Fruit fly (Drosophila melanogaster): ENCODE results near the gene MnM.

The MnM gene

DNA sequence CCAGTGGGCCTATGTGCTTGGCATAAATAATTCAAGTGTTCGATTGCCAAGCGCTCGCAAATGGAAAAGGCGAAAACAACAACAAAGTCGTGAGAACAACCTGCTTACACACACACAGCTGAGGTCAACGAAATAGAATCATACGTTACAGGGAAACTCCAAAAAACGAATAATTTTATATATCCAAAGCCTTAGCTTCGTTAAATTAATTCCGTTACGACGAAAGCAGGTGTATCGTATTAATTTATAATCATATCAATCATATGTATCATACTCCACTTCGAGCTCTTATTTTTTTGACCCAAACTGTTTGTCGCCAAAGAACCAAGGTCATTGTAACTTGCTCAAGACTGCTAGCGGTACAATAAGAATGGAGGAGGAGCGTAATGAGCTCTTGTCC is 1.1 kb upstream of the MnM start (continued):
- TF ChIP-seq MESR4 (GFP tag; optimal IDR thresholded peaks at IDR 0.05) (no peak), pum (GFP tag; optimal IDR thresholded peaks at IDR 0.05) (peak; percentile 77), Ets65A (GFP tag) (peak; percentile 86), wor (GFP tag; IDR thresholded peaks at IDR 0.05) (peak; percentile 58), lmd (GFP tag; IDR thresholded peaks at IDR 0.05) (peak; percentile 90), Dfd (GFP tag; optimal IDR thresholded peaks at IDR 0.05) (no peak), CG30020 (tag; optimal IDR thresholded peaks at IDR 0.05) (no peak), jing (GFP tag; optimal IDR thresholded peaks at IDR 0.05) (peak; percentile 54), ATbp (GFP tag; optimal IDR thresholded peaks at IDR 0.05) (peak; percentile 80), pnt (GFP tag; optimal IDR thresholded peaks at IDR 0.05) (peak; percentile 70), exex (tag; optimal IDR thresholded peaks at IDR 0.05) (peak; percentile 59), tio (GFP tag; optimal IDR thresholded peaks at IDR 0.05) (no peak), CG11085 (GFP tag; IDR thresholded peaks at IDR 0.05) (peak; percentile 79), zen2 (GFP tag; IDR thresholded peaks at IDR 0.05; ENCODE audit: partially characterized antibody) (no peak), Aef1 (GFP tag; IDR thresholded peaks at IDR 0.05) (peak; percentile 84), Elba2 (GFP tag; optimal IDR thresholded peaks at IDR 0.05) (peak; percentile 30), ERR (GFP tag; optimal IDR thresholded peaks at IDR 0.05) (peak; percentile 62), Dp (GFP tag; optimal IDR thresholded peaks at IDR 0.05) (no peak), CG3847 (GFP tag; IDR thresholded peaks at IDR 0.05) (peak; percentile 70), sens-2 (GFP tag; IDR thresholded peaks at IDR 0.05) (peak; percentile 53; the same call in 1 of the 2 replicates), tna (GFP tag; IDR thresholded peaks at IDR 0.05; ENCODE audit: partially characterized antibody) (no peak), Pdp1 (GFP tag; optimal IDR thresholded peaks at IDR 0.05) (peak in 1 of 2 experiments; percentile 89), CG11247 (GFP tag; IDR thresholded peaks at IDR 0.05) (peak; percentile 86), NC2β (GFP tag; optimal IDR thresholded peaks at IDR 0.05) (peak; percentile 52), CG6175 (GFP tag; IDR thresholded peaks at IDR 0.05) (peak; percentile 78), cwo (GFP tag; optimal IDR thresholded peaks at IDR 0.05) (peak; percentile 85), Xbp1 (GFP tag; optimal IDR thresholded peaks at IDR 0.05) (peak; percentile 85), CG15696 (tag; optimal IDR thresholded peaks at IDR 0.05) (peak; percentile 77), CG13287 (GFP tag; IDR thresholded peaks at IDR 0.05; ENCODE audit: partially characterized antibody) (no peak), HmgZ (tag; optimal IDR thresholded peaks at IDR 0.05) (peak; percentile 85), jigr1 (GFP tag; IDR thresholded peaks at IDR 0.05) (peak; percentile 23; the same call in 1 of the 3 replicates), hkb (optimal IDR thresholded peaks at IDR 0.05) (no peak), hkb (GFP tag; IDR thresholded peaks at IDR 0.05) (peak; percentile 95), wdn (GFP tag; IDR thresholded peaks at IDR 0.05) (peak; percentile 75), ab (GFP tag; optimal IDR thresholded peaks at IDR 0.05) (peak; percentile 46), CG17568 (GFP tag; optimal IDR thresholded peaks at IDR 0.05) (no peak), da (GFP tag; optimal IDR thresholded peaks at IDR 0.05) (no peak), sug (tag; optimal IDR thresholded peaks at IDR 0.05) (no peak), CG7372 (GFP tag; IDR thresholded peaks at IDR 0.05) (peak; percentile 81), E2f1 (GFP tag; IDR thresholded peaks at IDR 0.05) (peak; percentile 91), Lpt (GFP tag; optimal IDR thresholded peaks at IDR 0.05) (no peak), Ravus (GFP tag; IDR thresholded peaks at IDR 0.05) (peak; percentile 53), CG11560 (tag; IDR thresholded peaks at IDR 0.05) (peak; percentile 70; the same call in 2 of the 3 replicates), croc (GFP tag; conservative IDR thresholded peaks at IDR 0.05) (peak; percentile 83), ranshi (GFP tag; IDR thresholded peaks at IDR 0.05) (peak; percentile 91), crc (GFP tag; optimal IDR thresholded peaks at IDR 0.05) (peak; percentile 78), Nf-YB (GFP tag; optimal IDR thresholded peaks at IDR 0.05) (peak; percentile 69), ewg (GFP tag; optimal IDR thresholded peaks at IDR 0.05) (peak; percentile 59), E2f2 (GFP tag; IDR thresholded peaks at IDR 0.05) (peak; percentile 65), CG8944 (GFP tag; optimal IDR thresholded peaks at IDR 0.05) (peak; percentile 22), Antp (GFP tag; optimal IDR thresholded peaks at IDR 0.05) (peak; percentile 81), CG10462 (GFP tag; optimal IDR thresholded peaks at IDR 0.05) (peak; percentile 64)
